Worm (Caenorhabditis elegans) whole organism, L3 larva: ENCODE results near the gene ZC204.17.

Experiments
- ama-1 ChIP-seq: fragments of 150-350 bp; optimal IDR thresholded peaks from 2 replicates; lab custom pipeline; 2018
- ceh-9 ChIP-seq: sonication (generic microtip); optimal IDR thresholded peaks from 2 replicates; lab custom pipeline; 2018; ENCODE audit warnings: missing biosample characterization, missing genetic modification characterization
- egl-27 ChIP-seq: sonication (generic microtip); optimal IDR thresholded peaks from 4 replicates; lab custom pipeline; 2017; ENCODE audit warnings: missing biosample characterization, missing genetic modification reagents, missing genetic modification characterization
- elt-1 ChIP-seq: fragments of 150-350 bp; optimal IDR thresholded peaks from 2 replicates; lab custom pipeline; 2014; ENCODE audit warnings: missing biosample characterization, missing genetic modification characterization
- elt-2 ChIP-seq: sonication (generic microtip); optimal IDR thresholded peaks from 2 replicates; lab custom pipeline; 2016; ENCODE audit warnings: missing genetic modification reagents, mild to moderate bottlenecking, missing genetic modification characterization, missing compliant biosample characterization
- elt-3 ChIP-seq, 3 experiments: fragments of 150-350 bp in 1 of 3; sonication (generic microtip) in 2 of 3; optimal IDR thresholded peaks; 2 replicates in 2 of 3; 4 replicates in 1 of 3; lab custom pipeline; 2014 to 2017; ENCODE audit warnings: missing biosample characterization in 3 of 3, missing genetic modification characterization in 3 of 3
- eor-1 ChIP-seq, 2 experiments: fragments of 150-350 bp; optimal IDR thresholded peaks; 2 replicates each; lab custom pipeline; 2014 to 2018; ENCODE audit warnings: missing biosample characterization in 2 of 2, missing genetic modification characterization in 2 of 2
- fkh-10 ChIP-seq: sonication (generic microtip); optimal IDR thresholded peaks from 2 replicates; lab custom pipeline; 2017; ENCODE audit warnings: missing biosample characterization, missing genetic modification reagents, missing genetic modification characterization
- fkh-2 ChIP-seq: fragments of 150-350 bp; optimal IDR thresholded peaks from 2 replicates; lab custom pipeline; 2014; ENCODE audit warnings: missing biosample characterization, missing genetic modification reagents, missing genetic modification characterization
- fos-1 ChIP-seq: fragments of 150-350 bp; optimal IDR thresholded peaks from 2 replicates; lab custom pipeline; 2014; ENCODE audit warnings: missing biosample characterization, missing genetic modification characterization
- hmg-11 ChIP-seq: sonication (generic microtip); optimal IDR thresholded peaks from 2 replicates; lab custom pipeline; 2016; ENCODE audit warnings: missing genetic modification characterization, missing compliant biosample characterization
- jun-1 ChIP-seq: fragments of 150-350 bp; optimal IDR thresholded peaks from 2 replicates; lab custom pipeline; 2014; ENCODE audit warnings: missing biosample characterization, missing genetic modification reagents, missing genetic modification characterization
- lin-15B ChIP-seq: fragments of 150-350 bp; optimal IDR thresholded peaks from 2 replicates; lab custom pipeline; 2014; ENCODE audit warnings: missing biosample characterization, missing genetic modification characterization
- lin-39 ChIP-seq: fragments of 150-350 bp; optimal IDR thresholded peaks from 2 replicates; lab custom pipeline; 2018; ENCODE audit warnings: missing biosample characterization, missing genetic modification reagents, missing genetic modification characterization
- mml-1 ChIP-seq: fragments of 150-350 bp; sonication (generic microtip); optimal IDR thresholded peaks from 3 replicates; lab custom pipeline; 2014; ENCODE audit warnings: missing biosample characterization, missing genetic modification characterization
- nfya-1 ChIP-seq: sonication (generic microtip); optimal IDR thresholded peaks from 2 replicates; lab custom pipeline; 2017; ENCODE audit warnings: missing genetic modification characterization, mild to moderate bottlenecking, missing compliant biosample characterization, antibody characterized with exemption, moderate library complexity; ENCODE audit not compliant: insufficient read depth
- nhr-11 ChIP-seq: fragments of 150-350 bp; optimal IDR thresholded peaks from 2 replicates; lab custom pipeline; 2014; ENCODE audit warnings: missing biosample characterization, missing genetic modification characterization
- nhr-12 ChIP-seq: fragments of 150-350 bp; optimal IDR thresholded peaks from 2 replicates; lab custom pipeline; 2014; ENCODE audit warnings: missing biosample characterization, missing genetic modification characterization
- nhr-23 ChIP-seq: fragments of 150-350 bp; optimal IDR thresholded peaks from 2 replicates; lab custom pipeline; 2014; ENCODE audit warnings: missing biosample characterization, missing genetic modification reagents, missing genetic modification characterization
- nhr-28 ChIP-seq: fragments of 150-350 bp; optimal IDR thresholded peaks from 2 replicates; lab custom pipeline; 2014; ENCODE audit warnings: missing biosample characterization, missing genetic modification characterization
- nhr-67 ChIP-seq: fragments of 150-350 bp; optimal IDR thresholded peaks from 2 replicates; lab custom pipeline; 2014; ENCODE audit warnings: missing biosample characterization, missing genetic modification characterization
- nhr-76 ChIP-seq: fragments of 150-350 bp; sonication (generic microtip); optimal IDR thresholded peaks from 5 replicates; lab custom pipeline; 2014; ENCODE audit warnings: missing biosample characterization, missing genetic modification characterization
- nhr-77 ChIP-seq: fragments of 150-350 bp; optimal IDR thresholded peaks from 2 replicates; lab custom pipeline; 2014; ENCODE audit warnings: missing biosample characterization, missing genetic modification characterization
- pha-4 ChIP-seq: fragments of 150-350 bp; optimal IDR thresholded peaks from 2 replicates; lab custom pipeline; 2014; ENCODE audit warnings: missing biosample characterization, missing genetic modification reagents, missing genetic modification characterization
- pqm-1 ChIP-seq: fragments of 150-350 bp; optimal IDR thresholded peaks from 2 replicates; lab custom pipeline; 2017; ENCODE audit warnings: missing biosample characterization, missing genetic modification characterization, inconsistent platforms
- skn-1 ChIP-seq: fragments of 150-350 bp; optimal IDR thresholded peaks from 2 replicates; lab custom pipeline; 2014; ENCODE audit warnings: missing biosample characterization, missing genetic modification characterization
- tbx-2 ChIP-seq: sonication (generic microtip); optimal IDR thresholded peaks from 2 replicates; lab custom pipeline; 2016; ENCODE audit warnings: mild to moderate bottlenecking, missing genetic modification characterization, missing compliant biosample characterization
- unc-39 ChIP-seq: sonication (generic microtip); optimal IDR thresholded peaks from 4 replicates; lab custom pipeline; 2017; ENCODE audit warnings: missing biosample characterization, missing genetic modification characterization
- unc-62 ChIP-seq: fragments of 150-350 bp; sonication (generic microtip); optimal IDR thresholded peaks from 4 replicates; lab custom pipeline; 2014; ENCODE audit warnings: missing biosample characterization, missing genetic modification reagents, missing genetic modification characterization
- zag-1 ChIP-seq: fragments of 150-350 bp; optimal IDR thresholded peaks from 2 replicates; lab custom pipeline; 2014; ENCODE audit warnings: missing biosample characterization, missing genetic modification characterization
- ztf-11 ChIP-seq: fragments of 150-350 bp; optimal IDR thresholded peaks from 2 replicates; lab custom pipeline; 2014; ENCODE audit warnings: missing biosample characterization, missing genetic modification characterization

ZC204.17 gene

ce11 chrII:1613972-1614371, 32.1 kb downstream of the ZC204.17 start, which contains the start of gene fbxa-164:
fbxa-164 (minus strand) TSS chrII:1614072.
- TF ChIP-seq pha-4 (tag; lab: Kevin White, UChicago) (peak; percentile 11), lin-39 (tag; lab: Kevin White, UChicago) (no peak), elt-2 (tag; lab: Kevin White, UChicago) (peak; percentile 32)

ce11 chrII:1610630-1611029, 35.5 kb downstream of the ZC204.17 start, which contains the start of gene fbxa-163:
fbxa-163 (minus strand) TSS chrII:1610730.
- TF ChIP-seq nhr-67 (no peak), egl-27 (tag; lab: Kevin White, UChicago) (no peak), nhr-76 (tag; lab: Kevin White, UChicago) (no peak), elt-3 (tag; optimal IDR thresholded peaks at IDR 0.05; lab: Kevin White, UChicago) (no peak), fkh-10 (GFP tag; lab: Kevin White, UChicago) (no peak), unc-39 (tag; lab: Kevin White, UChicago) (no peak), nhr-23 (tag; lab: Kevin White, UChicago) (no peak), elt-2 (tag; lab: Kevin White, UChicago) (peak; percentile 5)

DNA sequence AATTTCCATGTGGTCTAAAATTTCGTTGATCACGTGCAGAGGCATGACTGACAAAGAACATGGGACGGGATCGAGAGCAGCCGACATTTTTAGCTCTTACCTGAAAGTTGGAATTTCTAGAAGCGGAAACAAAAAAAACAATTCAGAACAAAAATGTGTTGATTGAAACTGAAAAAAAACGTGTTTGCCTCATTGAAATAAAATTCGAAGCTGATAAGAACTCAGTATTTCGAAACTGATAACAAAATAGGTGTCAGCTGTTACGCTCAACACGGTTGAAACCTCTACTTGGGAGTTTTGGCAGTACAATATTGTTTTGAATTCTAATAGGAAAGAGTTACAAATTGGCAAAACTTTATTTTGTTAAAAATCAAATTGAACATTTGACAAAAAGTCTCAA, 37.2 kb downstream of the ZC204.17 start:
- TF ChIP-seq fkh-2 (tag; lab: Kevin White, UChicago) (no peak), jun-1 (tag; lab: Kevin White, UChicago) (peak; percentile 6), pha-4 (tag; lab: Kevin White, UChicago) (peak; percentile 34), pqm-1 (tag; lab: Kevin White, UChicago) (peak; percentile 14), lin-39 (tag; lab: Kevin White, UChicago) (no peak), elt-2 (tag; lab: Kevin White, UChicago) (peak; percentile 88), nhr-76 (tag; lab: Kevin White, UChicago) (no peak)

DNA sequence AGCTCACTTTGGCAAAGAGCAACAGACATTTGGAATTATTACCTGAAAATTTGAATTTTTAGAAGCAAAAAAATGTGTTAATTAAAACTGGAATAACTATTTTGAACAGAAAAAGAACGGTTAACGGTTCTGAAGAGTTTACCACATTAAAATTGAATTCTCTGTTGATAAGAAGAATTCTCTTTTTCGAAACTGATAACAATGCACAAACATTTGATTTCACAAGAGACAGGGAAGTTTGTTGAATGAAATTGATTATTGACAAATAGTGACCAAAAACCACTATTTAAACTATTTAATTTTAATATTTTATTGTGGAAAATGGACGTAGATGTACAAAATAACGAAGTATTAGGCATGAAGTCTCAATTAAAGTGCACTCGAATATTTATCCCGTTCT, 38.5 kb downstream of the ZC204.17 start:
- TF ChIP-seq elt-2 (tag; lab: Kevin White, UChicago) = peak; percentile 82
- TF ChIP-seq skn-1 = no peak
- peak; percentile 67 for TF ChIP-seq pha-4 (tag; lab: Kevin White, UChicago)
- peak; percentile 19 for TF ChIP-seq pqm-1 (tag; lab: Kevin White, UChicago)
- TF ChIP-seq, all 47 proteins: peak for 3

ce11 chrII:1606079-1606478, 40.0 kb downstream of the ZC204.17 start, which contains the start of gene bath-33:
bath-33 (minus strand) TSS chrII:1606179.
- no peak for TF ChIP-seq fos-1 (tag; lab: Kevin White, UChicago)
- TF ChIP-seq nhr-11 (tag; lab: Kevin White, UChicago) = no peak
- no peak for TF ChIP-seq lin-15B (tag; lab: Kevin White, UChicago)
- TF ChIP-seq zag-1 (tag; lab: Kevin White, UChicago) = no peak
- no peak for TF ChIP-seq unc-62 (GFP tag; lab: Kevin White, UChicago)
- no peak for TF ChIP-seq nhr-12 (tag; lab: Kevin White, UChicago)
- TF ChIP-seq nhr-28 (tag; lab: Kevin White, UChicago) = no peak
- no peak for TF ChIP-seq mml-1 (tag; lab: Kevin White, UChicago)
- no peak for TF ChIP-seq jun-1 (tag; lab: Kevin White, UChicago)
- no peak for TF ChIP-seq fkh-2 (tag; lab: Kevin White, UChicago)
- no peak for TF ChIP-seq eor-1 (tag; optimal IDR thresholded peaks at IDR 0.05; lab: Kevin White, UChicago)
- no peak for TF ChIP-seq hmg-11 (tag; lab: Kevin White, UChicago)
- no peak for TF ChIP-seq nhr-77 (tag; lab: Kevin White, UChicago)
- no peak for TF ChIP-seq nhr-76 (tag; lab: Kevin White, UChicago)
- TF ChIP-seq ama-1 (lab: Kevin White, UChicago) = no peak
- TF ChIP-seq ztf-11 (tag; lab: Kevin White, UChicago) = no peak

DNA sequence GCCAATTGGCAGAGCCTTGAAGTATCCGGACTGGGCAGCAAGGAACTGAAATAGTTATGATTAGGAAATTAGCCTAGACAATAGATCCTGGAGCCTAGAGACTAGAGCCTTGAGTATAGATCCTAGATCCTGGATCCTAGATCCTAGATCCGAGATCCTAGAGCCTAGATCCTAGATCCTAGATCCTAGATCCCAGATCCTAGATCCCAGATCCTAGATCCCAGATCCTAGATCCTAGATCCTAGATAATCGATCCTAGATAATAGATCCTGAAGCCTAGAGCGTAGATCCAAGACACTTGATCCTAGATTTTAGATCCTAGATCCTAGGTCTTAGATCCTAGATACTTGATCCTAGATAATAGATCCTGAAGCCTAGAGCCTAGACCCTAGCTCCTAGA, 41.1 kb downstream of the ZC204.17 start:
- TF ChIP-seq pqm-1 (tag; lab: Kevin White, UChicago) (no peak), nhr-67 (no peak), nfya-1 (tag; lab: Kevin White, UChicago) (no peak), elt-1 (tag; lab: Kevin White, UChicago) (no peak), ztf-11 (tag; lab: Kevin White, UChicago) (no peak), fkh-2 (tag; lab: Kevin White, UChicago) (no peak), egl-27 (tag; lab: Kevin White, UChicago) (no peak), elt-2 (tag; lab: Kevin White, UChicago) (no peak), nhr-12 (tag; lab: Kevin White, UChicago) (no peak), ceh-9 (tag; lab: Kevin White, UChicago) (no peak), unc-62 (GFP tag; lab: Kevin White, UChicago) (no peak), nhr-76 (tag; lab: Kevin White, UChicago) (no peak), mml-1 (tag; lab: Kevin White, UChicago) (no peak), fkh-10 (GFP tag; lab: Kevin White, UChicago) (no peak), tbx-2 (no peak)
- TF ChIP-seq, all 47 proteins: peak for 0
